Worm (Caenorhabditis elegans) whole organism, late embryonic: ENCODE results near the gene F28F5.6.

Experiments used
- ama-1 ChIP-seq: fragments of 150-350 bp; optimal IDR thresholded peaks from 2 replicates; lab custom pipeline; 2014
- dmd-4 ChIP-seq: sonication (generic microtip); optimal IDR thresholded peaks from 2 replicates; lab custom pipeline; 2016; ENCODE audit warnings: borderline replicate concordance, missing genetic modification characterization, missing compliant biosample characterization
- lin-11 ChIP-seq: fragments of 200-800 bp; sonication (Bioruptor generic); optimal IDR thresholded peaks from 2 replicates; lab custom pipeline; 2018; ENCODE audit warnings: mild to moderate bottlenecking, missing genetic modification characterization, missing compliant biosample characterization

ce11 chrIII:6826137-6826536 is 7.0 kb upstream of the F28F5.6 start:
- TF ChIP-seq lin-11 (tag; lab: Kevin White, UChicago) (no peak), ama-1 (lab: Kevin White, UChicago) (no peak), dmd-4 (tag; lab: Kevin White, UChicago) (no peak)
